Fruit fly (Drosophila melanogaster): ENCODE results near the gene Sirt4.

DNA sequence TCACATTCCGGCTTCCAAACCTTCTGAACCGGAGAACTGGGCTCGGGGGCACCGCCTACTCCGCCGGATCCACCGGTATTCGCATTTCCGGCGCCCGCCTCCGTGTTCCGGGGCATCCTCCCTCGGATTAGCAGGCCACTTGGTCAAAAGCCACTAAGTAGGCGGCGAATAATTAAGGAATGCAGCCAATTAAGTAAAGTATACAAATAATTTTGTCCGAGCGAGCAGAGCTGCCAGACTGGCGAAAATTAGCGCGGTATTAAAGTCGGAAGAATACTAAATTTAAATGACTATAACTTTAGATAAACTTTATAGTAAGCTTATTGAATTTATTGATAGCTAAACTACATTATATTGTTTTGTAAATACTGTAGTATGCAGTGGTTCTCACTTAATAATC is 47.2 kb downstream of the Sirt4 start, which contains the start of gene RhoGAP5A:
- TF ChIP-seq Clk (GFP tag; optimal IDR thresholded peaks at IDR 0.05) = no peak
- TF ChIP-seq tj (GFP tag; optimal IDR thresholded peaks at IDR 0.05) = no peak
- TF ChIP-seq CG7101 (tag; optimal IDR thresholded peaks at IDR 0.05) = no peak
- no peak for TF ChIP-seq CG14711 (tag; optimal IDR thresholded peaks at IDR 0.05)
- no peak for TF ChIP-seq CG33017 (tag; optimal IDR thresholded peaks at IDR 0.05)
- TF ChIP-seq CG1620 (GFP tag; optimal IDR thresholded peaks at IDR 0.05) = no peak
- no peak for TF ChIP-seq ovo (GFP tag; optimal IDR thresholded peaks at IDR 0.05)
- no peak for TF ChIP-seq CG11617 (GFP tag; optimal IDR thresholded peaks at IDR 0.05)
- no peak for TF ChIP-seq pad (GFP tag; optimal IDR thresholded peaks at IDR 0.05)
- no peak for TF ChIP-seq CG5204 (GFP tag; optimal IDR thresholded peaks at IDR 0.05)
- TF ChIP-seq kay (GFP tag; ENCODE audit: borderline replicate concordance) = no peak
- no peak for TF ChIP-seq CG7045 (GFP tag; optimal IDR thresholded peaks at IDR 0.05)
- TF ChIP-seq cic (GFP tag; optimal IDR thresholded peaks at IDR 0.05) = no peak

All from whole organism, adult.